Fruit fly (Drosophila melanogaster) whole organism, wandering third instar larva: Measurements from ENCODE around the gene Pxd.

ENCODE experiments used
- CrebA ChIP-seq: fragments of 200-800 bp; sonication (Bioruptor generic); optimal IDR thresholded peaks from 2 replicates; lab custom pipeline; 2016; ENCODE audit warnings: missing biosample characterization, mild to moderate bottlenecking, missing genetic modification characterization, borderline replicate concordance
- Hnf4 ChIP-seq: fragments of 200-800 bp; sonication (Bioruptor generic); optimal IDR thresholded peaks from 2 replicates; lab custom pipeline; 2016; ENCODE audit warnings: missing biosample characterization, mild to moderate bottlenecking, missing genetic modification characterization
- OdsH ChIP-seq: fragments of 200-800 bp; sonication (Bioruptor generic); optimal IDR thresholded peaks from 2 replicates; lab custom pipeline; 2016; ENCODE audit warnings: missing biosample characterization, mild to moderate bottlenecking, missing genetic modification characterization
- Sp1 ChIP-seq: fragments of 200-800 bp; sonication (Bioruptor generic); optimal IDR thresholded peaks from 3 replicates; lab custom pipeline; 2019; ENCODE audit warnings: missing biosample characterization, mild to moderate bottlenecking, missing genetic modification characterization, moderate library complexity
- Vsx2 ChIP-seq: fragments of 200-300, 225-300 bp; sonication (Bioruptor generic); optimal IDR thresholded peaks from 2 replicates; lab custom pipeline; 2018; ENCODE audit warnings: missing biosample characterization, missing genetic modification characterization; ENCODE audit not compliant: partially characterized antibody
- br ChIP-seq: fragments of 200-800 bp; sonication (Bioruptor generic); optimal IDR thresholded peaks from 2 replicates; lab custom pipeline; 2016; ENCODE audit warnings: missing biosample characterization, missing genetic modification characterization
- ey ChIP-seq: fragments of 200-800 bp; sonication (Bioruptor generic); optimal IDR thresholded peaks from 2 replicates; lab custom pipeline; 2016; ENCODE audit warnings: missing biosample characterization, missing genetic modification characterization
- foxo ChIP-seq, 2 experiments: fragments of 200-800 bp; sonication (Bioruptor generic); optimal IDR thresholded peaks; 2 replicates in 1 of 2; 3 replicates in 1 of 2; lab custom pipeline; 2016 to 2017; ENCODE audit warnings: missing biosample characterization in 2 of 2, missing genetic modification characterization in 2 of 2
- lola ChIP-seq: fragments of >200 bp; optimal IDR thresholded peaks from 2 replicates; lab custom pipeline; 2017; ENCODE audit warnings: missing biosample characterization, missing genetic modification characterization
- pan ChIP-seq: fragments of >200 bp; optimal IDR thresholded peaks from 2 replicates; lab custom pipeline; 2017
- psq ChIP-seq: fragments of 200-800 bp; sonication (Bioruptor generic); optimal IDR thresholded peaks from 3 replicates; lab custom pipeline; 2017; ENCODE audit warnings: missing biosample characterization, mild to moderate bottlenecking, missing genetic modification characterization, moderate library complexity
- rgr ChIP-seq: fragments of 200-800 bp; sonication (Bioruptor generic); optimal IDR thresholded peaks from 3 replicates; lab custom pipeline; 2016; ENCODE audit warnings: missing biosample characterization, mild to moderate bottlenecking, missing genetic modification characterization
- usp ChIP-seq: fragments of >200 bp; optimal IDR thresholded peaks from 2 replicates; lab custom pipeline; 2017; ENCODE audit warnings: missing biosample characterization, missing genetic modification characterization

- TF ChIP-seq usp (no peak), CrebA (GFP tag; lab: Kevin White, UChicago) (no peak), lola (GFP tag; lab: Kevin White, UChicago) (no peak), Vsx2 (GFP tag; lab: Kevin White, UChicago) (no peak), pan (no peak), ey (GFP tag; lab: Kevin White, UChicago) (no peak), foxo (GFP tag; optimal IDR thresholded peaks at IDR 0.05; lab: Kevin White, UChicago) (no peak), Hnf4 (GFP tag; lab: Kevin White, UChicago) (no peak), rgr (GFP tag; lab: Kevin White, UChicago) (no peak), psq (GFP tag; lab: Kevin White, UChicago) (no peak), br (GFP tag; lab: Kevin White, UChicago) (no peak), OdsH (GFP tag; lab: Kevin White, UChicago) (no peak), Sp1 (GFP tag; lab: Kevin White, UChicago) (no peak)
These were observed 21.6 kb downstream of the Pxd start, which contains the start of gene CG4009 for dm6 chr3R:17035945-17036344.
